Fruit fly (Drosophila melanogaster): ENCODE data around the gene CG17168.

DNA sequence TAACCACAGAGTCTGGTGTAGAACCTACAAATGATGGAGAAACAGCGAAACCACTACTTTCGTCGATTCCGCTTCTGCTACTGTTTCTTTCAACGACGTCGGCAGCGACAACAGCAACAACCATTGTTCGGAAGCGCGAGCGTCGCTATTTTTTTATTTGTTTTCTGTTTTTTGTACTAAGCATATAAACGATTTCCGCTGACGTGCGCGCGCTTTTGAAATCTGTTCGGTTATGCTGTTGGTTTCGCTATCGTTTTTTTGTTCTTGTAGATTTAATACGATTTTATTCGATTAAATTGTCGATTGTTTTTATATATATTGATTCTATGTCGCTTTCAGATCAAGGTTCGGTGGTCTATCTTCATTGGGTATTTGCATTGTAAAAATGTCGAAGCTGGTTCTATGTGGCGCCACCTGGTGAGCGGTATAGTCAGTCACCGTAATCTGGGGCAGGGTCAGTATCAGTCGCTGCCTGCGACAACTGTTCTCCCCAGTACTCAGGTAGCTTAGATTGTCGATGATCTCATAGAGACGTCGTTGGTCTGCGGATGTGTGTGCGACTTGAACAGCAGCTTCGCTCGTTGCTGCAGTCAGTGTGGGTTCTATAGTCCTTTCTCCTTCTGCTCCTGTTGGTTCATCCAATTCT is 6.7 kb downstream of the CG17168 start:
- TF ChIP-seq CG8478 (optimal IDR thresholded peaks at IDR 0.05) = no peak
- peak; percentile 76 to 77 for TF ChIP-seq CTCF (optimal IDR thresholded peaks at IDR 0.05)
